Worm (Caenorhabditis elegans): ENCODE data around the gene ins-1.

DNA sequence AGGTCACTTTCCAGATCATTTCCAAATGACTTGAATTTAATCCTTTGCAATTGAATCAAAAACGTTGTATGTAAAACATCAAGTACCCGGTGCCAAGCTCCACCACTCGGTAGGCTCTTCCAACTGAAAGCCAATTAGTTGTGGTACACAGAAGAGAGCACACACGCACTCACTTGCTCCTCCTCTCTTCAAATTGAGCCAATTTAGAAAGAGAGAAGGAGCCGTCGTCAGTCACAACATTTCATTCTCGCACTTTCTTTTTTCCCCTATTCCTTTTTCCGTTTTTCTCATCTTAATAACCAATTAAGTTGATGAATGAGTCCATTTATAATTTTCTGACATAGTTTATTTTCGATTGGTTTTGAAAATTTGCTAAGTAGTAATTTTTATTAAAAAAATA is 38.3 kb upstream of the ins-1 start:
- TF ChIP-seq F44E2.7 (GFP tag; IDR thresholded peaks at IDR 0.05) (no peak), lin-15B (tag; optimal IDR thresholded peaks at IDR 0.05) (no peak), ceh-20 (GFP tag; IDR thresholded peaks at IDR 0.05) (no peak), unc-39 (tag; optimal IDR thresholded peaks at IDR 0.05) (no peak), F10B5.3 (tag; optimal IDR thresholded peaks at IDR 0.05) (no peak), egl-27 (tag; optimal IDR thresholded peaks at IDR 0.05) (no peak), lin-38 (GFP tag; IDR thresholded peaks at IDR 0.05) (no peak), nhr-77 (tag; optimal IDR thresholded peaks at IDR 0.05) (no peak), madf-9 (GFP tag; conservative IDR thresholded peaks at IDR 0.05) (no peak), mep-1 (tag; optimal IDR thresholded peaks at IDR 0.05) (no peak), dpl-1 (GFP tag; optimal IDR thresholded peaks at IDR 0.05) (no peak), snpc-4 (tag; optimal IDR thresholded peaks at IDR 0.05) (no peak), nhr-48 (tag; optimal IDR thresholded peaks at IDR 0.05) (no peak), fkh-10 (GFP tag; optimal IDR thresholded peaks at IDR 0.05) (no peak)

Data from whole organism, L4 larva.